Worm (Caenorhabditis elegans) whole organism, young adult: ENCODE data around the gene gpx-6.

ENCODE experiments used
- B0019.2 ChIP-seq: fragments of 200-800 bp; sonication (Bioruptor generic); conservative IDR thresholded peaks from 2 replicates; pipeline ENCODE4 v1.3.6; 2022; ENCODE audit warnings: missing genetic modification reagents, missing genetic modification characterization, missing compliant biosample characterization
- C06A6.2 ChIP-seq: fragments of 200-800 bp; sonication (Bioruptor generic); conservative IDR thresholded peaks from 2 replicates; pipeline ENCODE4 v1.3.6; 2022; ENCODE audit warnings: missing genetic modification characterization, missing compliant biosample characterization
- F10E7.11 ChIP-seq: sonication (generic microtip); optimal IDR thresholded peaks from 2 replicates; lab custom pipeline; 2017; ENCODE audit warnings: mild to moderate bottlenecking, missing genetic modification characterization, moderate library complexity, missing compliant biosample characterization
- F22D6.2 ChIP-seq: sonication (generic microtip); optimal IDR thresholded peaks from 2 replicates; lab custom pipeline; 2016; ENCODE audit warnings: mild to moderate bottlenecking, missing genetic modification characterization, missing compliant biosample characterization
- F33H1.4 ChIP-seq: fragments of 200-800 bp; sonication (Bioruptor generic); IDR thresholded peaks from 2 replicates; pipeline ENCODE4 v1.3.6; 2022; ENCODE audit warnings: missing genetic modification reagents, missing genetic modification characterization, missing compliant biosample characterization
- F39B2.1 ChIP-seq: fragments of 200-800 bp; sonication (Bioruptor generic); IDR thresholded peaks from 2 replicates; pipeline ENCODE4 v1.3.6; 2022; ENCODE audit warnings: missing genetic modification reagents, missing genetic modification characterization, missing compliant biosample characterization
- F49E8.2 ChIP-seq: sonication (generic microtip); optimal IDR thresholded peaks from 3 replicates; lab custom pipeline; 2017; ENCODE audit warnings: missing genetic modification characterization, mild to moderate bottlenecking, missing compliant biosample characterization, antibody characterized with exemption, moderate library complexity; ENCODE audit not compliant: insufficient read depth
- F57A8.1 ChIP-seq: fragments of 200-800 bp; sonication (Bioruptor generic); optimal IDR thresholded peaks from 2 replicates; lab custom pipeline; 2018; ENCODE audit warnings: mild to moderate bottlenecking, missing genetic modification characterization, moderate library complexity, missing compliant biosample characterization
- T26A5.8 ChIP-seq: sonication (generic microtip); optimal IDR thresholded peaks from 2 replicates; lab custom pipeline; 2016; ENCODE audit warnings: missing genetic modification characterization, missing compliant biosample characterization
- Y53F4B.3 ChIP-seq: fragments of 200-800 bp; sonication (Bioruptor generic); IDR thresholded peaks from 2 replicates; pipeline ENCODE4 v1.3.6; 2022; ENCODE audit warnings: missing genetic modification reagents, missing genetic modification characterization, missing compliant biosample characterization
- akir-1 ChIP-seq: fragments of 200-800 bp; sonication (Bioruptor generic); optimal IDR thresholded peaks from 2 replicates; lab custom pipeline; 2018; ENCODE audit warnings: mild to moderate bottlenecking, missing genetic modification characterization, moderate library complexity, missing compliant biosample characterization
- aptf-2 ChIP-seq: fragments of 200-800 bp; sonication (Bioruptor generic); conservative IDR thresholded peaks from 2 replicates; pipeline ENCODE4 v1.3.6; 2022; ENCODE audit warnings: missing genetic modification reagents, missing genetic modification characterization, missing compliant biosample characterization
- atf-7 ChIP-seq: sonication (generic microtip); optimal IDR thresholded peaks from 2 replicates; lab custom pipeline; 2017; ENCODE audit warnings: mild to moderate bottlenecking, missing genetic modification characterization, missing compliant biosample characterization
- attf-5 ChIP-seq: fragments of 200-800 bp; sonication (Bioruptor generic); optimal IDR thresholded peaks from 2 replicates; lab custom pipeline; 2018; ENCODE audit warnings: mild to moderate bottlenecking, missing genetic modification characterization, missing compliant biosample characterization
- cebp-1 ChIP-seq, 2 experiments: fragments of 200-800 bp in 1 of 2; sonication (Bioruptor generic) in 1 of 2; sonication (generic microtip) in 1 of 2; IDR thresholded peaks in 1 of 2; optimal IDR thresholded peaks in 1 of 2; 2 replicates each; pipeline versions ENCODE4 v1.3.6 to Lab custom; 2017 to 2022; ENCODE audit warnings: missing compliant biosample characterization in 2 of 2, missing genetic modification characterization in 2 of 2, mild to moderate bottlenecking in 1 of 2, missing genetic modification reagents in 1 of 2, moderate library complexity in 1 of 2
- ceh-100 ChIP-seq: fragments of 200-800 bp; sonication (Bioruptor generic); IDR thresholded peaks from 2 replicates; pipeline ENCODE4 v1.3.6; 2022; ENCODE audit warnings: missing genetic modification reagents, missing genetic modification characterization, missing compliant biosample characterization
- ceh-40 ChIP-seq: fragments of 200-800 bp; sonication (Bioruptor generic); IDR thresholded peaks from 2 replicates; pipeline ENCODE4 v1.3.6; 2022; ENCODE audit warnings: missing genetic modification characterization, missing compliant biosample characterization
- dox-1 ChIP-seq: fragments of 200-800 bp; sonication (Bioruptor generic); IDR thresholded peaks from 2 replicates; pipeline ENCODE4 v1.3.6; 2022; ENCODE audit warnings: missing genetic modification reagents, missing genetic modification characterization, missing compliant biosample characterization
- efl-1 ChIP-seq: fragments of 150-350 bp; optimal IDR thresholded peaks from 2 replicates; lab custom pipeline; 2014; ENCODE audit warnings: missing biosample characterization, missing genetic modification reagents, missing genetic modification characterization
- egl-44 ChIP-seq: fragments of 200-800 bp; sonication (Bioruptor generic); IDR thresholded peaks from 2 replicates; pipeline ENCODE4 v1.3.6; 2022; ENCODE audit warnings: missing genetic modification reagents, missing genetic modification characterization, missing compliant biosample characterization
- egrh-3 ChIP-seq: fragments of 200-800 bp; sonication (Bioruptor generic); IDR thresholded peaks from 2 replicates; pipeline ENCODE4 v1.3.6; 2022; ENCODE audit warnings: missing genetic modification reagents, missing genetic modification characterization, missing compliant biosample characterization
- ekl-4 ChIP-seq: fragments of 200-800 bp; sonication (Bioruptor generic); IDR thresholded peaks from 2 replicates; pipeline ENCODE4 v1.3.6; 2022; ENCODE audit warnings: missing genetic modification reagents, missing genetic modification characterization, missing compliant biosample characterization
- hlh-26 ChIP-seq: fragments of 200-800 bp; sonication (Bioruptor generic); conservative IDR thresholded peaks from 2 replicates; pipeline ENCODE4 v1.3.6; 2022; ENCODE audit warnings: missing genetic modification reagents, missing genetic modification characterization, missing compliant biosample characterization
- hmg-1.2 ChIP-seq: fragments of 200-800 bp; sonication (Bioruptor generic); IDR thresholded peaks from 2 replicates; pipeline ENCODE4 v1.3.6; 2022; ENCODE audit warnings: missing genetic modification reagents, missing genetic modification characterization, missing compliant biosample characterization
- lin-35 ChIP-seq, 3 experiments: fragments of 150-350 bp in 2 of 3; sonication (generic microtip) in 1 of 3; optimal IDR thresholded peaks; 2 replicates each; lab custom pipeline; 2014 to 2018; ENCODE audit warnings: missing biosample characterization in 3 of 3, missing genetic modification characterization in 3 of 3, missing genetic modification reagents in 3 of 3
- lin-40 ChIP-seq: sonication (generic microtip); optimal IDR thresholded peaks from 2 replicates; lab custom pipeline; 2016; ENCODE audit warnings: missing genetic modification characterization, mild to moderate bottlenecking, missing compliant biosample characterization, missing genotype, missing genetic modification reagents
- madf-3 ChIP-seq: fragments of 200-800 bp; sonication (Bioruptor generic); IDR thresholded peaks from 2 replicates; pipeline ENCODE4 v1.3.6; 2022; ENCODE audit warnings: missing genetic modification reagents, missing genetic modification characterization, missing compliant biosample characterization
- madf-8 ChIP-seq: fragments of 200-800 bp; sonication (Bioruptor generic); conservative IDR thresholded peaks from 2 replicates; pipeline ENCODE4 v1.3.6; 2022; ENCODE audit warnings: missing genetic modification reagents, missing genetic modification characterization, missing compliant biosample characterization
- mcd-1 ChIP-seq: fragments of 200-800 bp; sonication (Bioruptor generic); IDR thresholded peaks from 2 replicates; pipeline ENCODE4 v1.3.6; 2022; ENCODE audit warnings: missing genetic modification reagents, missing genetic modification characterization, missing compliant biosample characterization
- mel-28 ChIP-seq: sonication (generic microtip); optimal IDR thresholded peaks from 2 replicates; lab custom pipeline; 2016; ENCODE audit warnings: borderline replicate concordance, mild to moderate bottlenecking, missing genetic modification characterization, missing compliant biosample characterization
- mes-4 ChIP-seq: sonication (generic microtip); optimal IDR thresholded peaks from 2 replicates; lab custom pipeline; 2016; ENCODE audit warnings: missing genotype, missing genetic modification characterization, missing compliant biosample characterization
- mxl-1 ChIP-seq: sonication (generic microtip); optimal IDR thresholded peaks from 2 replicates; lab custom pipeline; 2016; ENCODE audit warnings: missing genetic modification characterization, missing compliant biosample characterization
- nfya-1 ChIP-seq: sonication (generic microtip); optimal IDR thresholded peaks from 2 replicates; lab custom pipeline; 2017; ENCODE audit warnings: antibody characterized with exemption, missing compliant biosample characterization, missing genetic modification characterization, borderline replicate concordance; ENCODE audit not compliant: insufficient read depth
- nfyb-1 ChIP-seq: fragments of 200-800 bp; sonication (Bioruptor generic); IDR thresholded peaks from 2 replicates; pipeline ENCODE4 v1.3.6; 2022; ENCODE audit warnings: missing genetic modification reagents, missing genetic modification characterization, missing compliant biosample characterization
- rpc-1 ChIP-seq, 2 experiments: fragments of 150-350 bp in 1 of 2; sonication (generic microtip) in 1 of 2; optimal IDR thresholded peaks; 2 replicates each; lab custom pipeline; 2014 to 2018; ENCODE audit warnings: missing biosample characterization in 1 of 2, missing genetic modification characterization in 1 of 2, missing genetic modification reagents in 1 of 2, missing genotype in 1 of 2
- sdz-38 ChIP-seq: sonication (generic microtip); optimal IDR thresholded peaks from 2 replicates; lab custom pipeline; 2016; ENCODE audit warnings: missing genotype, missing genetic modification characterization, missing compliant biosample characterization
- snpc-1.1 ChIP-seq: sonication (generic microtip); optimal IDR thresholded peaks from 2 replicates; lab custom pipeline; 2017; ENCODE audit warnings: missing genetic modification characterization, mild to moderate bottlenecking, missing compliant biosample characterization, antibody characterized with exemption, moderate library complexity, missing genotype, missing genetic modification reagents; ENCODE audit not compliant: insufficient read depth
- snpc-1.3 ChIP-seq: sonication (generic microtip); optimal IDR thresholded peaks from 2 replicates; lab custom pipeline; 2017; ENCODE audit warnings: missing genetic modification characterization, mild to moderate bottlenecking, missing compliant biosample characterization, antibody characterized with exemption, moderate library complexity, missing genotype, missing genetic modification reagents; ENCODE audit not compliant: insufficient read depth
- tbp1 ChIP-seq: fragments of 200-800 bp; sonication (Bioruptor generic); optimal IDR thresholded peaks from 2 replicates; lab custom pipeline; 2018; ENCODE audit warnings: mild to moderate bottlenecking, missing genetic modification characterization, missing compliant biosample characterization
- tbx-9 ChIP-seq: sonication (generic microtip); optimal IDR thresholded peaks from 2 replicates; lab custom pipeline; 2016; ENCODE audit warnings: borderline replicate concordance, missing genetic modification characterization, inconsistent platforms, missing compliant biosample characterization
- unc-130 ChIP-seq: sonication (generic microtip); optimal IDR thresholded peaks from 2 replicates; lab custom pipeline; 2016; ENCODE audit warnings: missing genetic modification reagents, missing genetic modification characterization, missing compliant biosample characterization
- unc-62 ChIP-seq: fragments of 150-350 bp; optimal IDR thresholded peaks from 2 replicates; lab custom pipeline; 2014; ENCODE audit warnings: missing biosample characterization, missing genetic modification reagents, missing genetic modification characterization
- xnd-1 ChIP-seq: sonication (generic microtip); optimal IDR thresholded peaks from 2 replicates; lab custom pipeline; 2016; ENCODE audit warnings: missing genotype, missing genetic modification reagents, missing genetic modification characterization, missing compliant biosample characterization
- ztf-18 ChIP-seq: sonication (generic microtip); optimal IDR thresholded peaks from 2 replicates; lab custom pipeline; 2016; ENCODE audit warnings: missing genotype, mild to moderate bottlenecking, missing genetic modification characterization, missing compliant biosample characterization
- ztf-26 ChIP-seq: sonication (generic microtip); optimal IDR thresholded peaks from 2 replicates; lab custom pipeline; 2017; ENCODE audit warnings: missing genetic modification characterization, missing compliant biosample characterization
- ztf-6 ChIP-seq: fragments of 200-800 bp; sonication (Bioruptor generic); IDR thresholded peaks from 2 replicates; pipeline ENCODE4 v1.3.6; 2022; ENCODE audit warnings: missing genetic modification reagents, missing genetic modification characterization, missing compliant biosample characterization

Gene gpx-6

ce11 chrIV:8182566-8182965 lies 39.4 kb upstream of the gpx-6 start:
- TF ChIP-seq snpc-1.1 (tag; lab: Kevin White, UChicago) (no peak), lin-40 (no peak), sdz-38 (tag; lab: Kevin White, UChicago) (no peak), ceh-40 (GFP tag; lab: Robert Waterston, UW) (no peak), ztf-26 (tag; lab: Kevin White, UChicago) (no peak), ztf-18 (no peak), aptf-2 (GFP tag; lab: Robert Waterston, UW) (no peak), ceh-100 (GFP tag; lab: Robert Waterston, UW) (no peak), atf-7 (no peak), ztf-6 (GFP tag; lab: Robert Waterston, UW) (no peak), snpc-1.3 (no peak)

DNA sequence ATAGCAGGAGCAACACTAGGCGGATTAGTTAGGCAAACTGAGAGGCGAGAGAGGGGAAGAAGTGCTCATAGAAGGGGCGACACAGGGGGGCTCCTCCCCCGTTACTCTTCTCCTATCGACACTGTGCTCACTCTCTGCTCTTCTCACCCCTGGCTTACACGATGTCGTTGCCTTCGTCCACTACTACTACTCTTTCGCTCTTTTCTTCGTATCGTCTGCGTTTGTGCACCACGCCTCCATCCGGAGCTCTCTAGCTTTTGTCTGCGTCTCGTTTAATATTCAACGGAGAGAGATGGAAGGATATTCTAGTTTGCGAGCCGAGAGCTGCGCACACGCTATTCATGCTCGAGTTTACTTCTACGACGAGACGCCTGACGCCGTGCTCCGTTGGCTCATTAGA lies 38.7 kb upstream of the gpx-6 start:
- TF ChIP-seq madf-3 (GFP tag; lab: Robert Waterston, UW) (no peak), Y53F4B.3 (GFP tag; lab: Robert Waterston, UW) (no peak), egl-44 (GFP tag; lab: Robert Waterston, UW) (no peak), F57A8.1 (GFP tag; lab: Kevin White, UChicago) (no peak), akir-1 (GFP tag; lab: Kevin White, UChicago) (no peak), hlh-26 (GFP tag; lab: Robert Waterston, UW) (no peak), tbx-9 (tag; lab: Kevin White, UChicago) (no peak), F33H1.4 (GFP tag; lab: Robert Waterston, UW) (no peak), xnd-1 (tag; lab: Kevin White, UChicago) (no peak), tbp1 (GFP tag; lab: Kevin White, UChicago) (no peak), unc-62 (GFP tag; lab: Kevin White, UChicago) (no peak), attf-5 (GFP tag; lab: Kevin White, UChicago) (no peak), lin-35 (GFP tag; optimal IDR thresholded peaks at IDR 0.05; lab: Kevin White, UChicago) (no peak), F39B2.1 (GFP tag; lab: Robert Waterston, UW) (no peak), madf-8 (no peak), ekl-4 (no peak), rpc-1 (optimal IDR thresholded peaks at IDR 0.05; lab: Kevin White, UChicago) (no peak), rpc-1 (tag; optimal IDR thresholded peaks at IDR 0.05; lab: Kevin White, UChicago) (no peak), C06A6.2 (GFP tag; lab: Robert Waterston, UW) (no peak), F22D6.2 (tag; lab: Kevin White, UChicago) (no peak), B0019.2 (no peak), T26A5.8 (tag; lab: Kevin White, UChicago) (no peak), mel-28 (tag; lab: Kevin White, UChicago) (no peak), mxl-1 (no peak), dox-1 (no peak), egrh-3 (GFP tag; lab: Robert Waterston, UW) (0 out of 2 replicates have a peak, but pooled peaks have one; percentile 16), hmg-1.2 (peak; percentile 42; the same call in 1 of the 2 replicates), F49E8.2 (tag; lab: Kevin White, UChicago) (no peak), mcd-1 (GFP tag; lab: Robert Waterston, UW) (0 out of 2 replicates have a peak, but pooled peaks have one; percentile 27), F10E7.11 (tag; lab: Kevin White, UChicago) (no peak), nfyb-1 (GFP tag; lab: Robert Waterston, UW) (0 out of 2 replicates have a peak, but pooled peaks have one; percentile 24), unc-130 (no peak), ceh-40 (GFP tag; lab: Robert Waterston, UW) (no peak), efl-1 (GFP tag; lab: Kevin White, UChicago) (no peak), ztf-6 (GFP tag; lab: Robert Waterston, UW) (no peak), sdz-38 (tag; lab: Kevin White, UChicago) (no peak), cebp-1 (GFP tag; IDR thresholded peaks at IDR 0.05; lab: Robert Waterston, UW) (no peak), cebp-1 (tag; optimal IDR thresholded peaks at IDR 0.05; lab: Kevin White, UChicago) (peak; percentile 11), mes-4 (tag; lab: Kevin White, UChicago) (no peak), nfya-1 (tag; lab: Kevin White, UChicago) (no peak)
